Worm (Caenorhabditis elegans): Measurements from ENCODE around the gene Y24F12A.1.

The Y24F12A.1 gene

DNA sequence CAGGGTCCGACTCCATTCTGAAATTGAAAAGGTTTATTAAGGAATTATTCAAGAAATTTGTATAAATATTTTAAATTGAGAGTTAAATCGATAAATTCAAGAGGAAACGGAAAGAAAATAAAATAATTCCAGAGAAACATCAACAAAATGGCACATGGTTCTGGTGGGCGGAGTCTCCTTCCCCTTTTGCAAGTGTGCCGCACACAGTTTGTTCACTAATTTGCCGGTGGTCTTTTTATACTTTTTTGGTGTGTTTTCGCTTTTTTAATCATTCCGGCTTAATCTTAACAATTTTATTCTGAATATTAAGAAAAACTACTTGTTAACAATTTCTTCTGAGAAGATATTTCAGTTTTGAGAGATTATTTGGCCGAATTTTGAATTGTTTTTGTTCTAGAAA lies at the start of gene Y24F12A.1, which contains the start of gene ragc-1:
Gene Y24F12A.1, plus strand, starts transcription at position 346 of the 400 bp plus-strand sequence.
Gene ragc-1, minus strand, starts transcription at position 25 of the 400 bp plus-strand sequence.
- TF ChIP-seq dao-5 (tag; optimal IDR thresholded peaks at IDR 0.05) = no peak
- peak; percentile 89 for TF ChIP-seq W03F9.2 (tag; optimal IDR thresholded peaks at IDR 0.05)
- TF ChIP-seq him-1 (tag; optimal IDR thresholded peaks at IDR 0.05) = no peak

ce11 chrIV:11561677-11562076 lies 43.4 kb upstream of the Y24F12A.1 start, which contains the start of gene F12F6.7:
F12F6.7 (minus strand) TSS chrIV:11561833.
- TF ChIP-seq dao-5 (tag; optimal IDR thresholded peaks at IDR 0.05) = no peak

- no peak for TF ChIP-seq him-1 (tag; optimal IDR thresholded peaks at IDR 0.05)
- TF ChIP-seq W03F9.2 (tag; optimal IDR thresholded peaks at IDR 0.05) = no peak
- TF ChIP-seq dao-5 (tag; optimal IDR thresholded peaks at IDR 0.05) = no peak
Observed at ce11 chrIV:11563090-11563489, 42.0 kb upstream of the Y24F12A.1 start.

ce11 chrIV:11565022-11565421 lies 40.0 kb upstream of the Y24F12A.1 start:
- TF ChIP-seq him-1 (tag; optimal IDR thresholded peaks at IDR 0.05) = no peak

ce11 chrIV:11566146-11566545 lies 38.9 kb upstream of the Y24F12A.1 start, which contains the start of gene sec-24.1:
sec-24.1 (minus strand) TSS chrIV:11566194.
- peak; percentile 83 for TF ChIP-seq W03F9.2 (tag; optimal IDR thresholded peaks at IDR 0.05)
- TF ChIP-seq dao-5 (tag; optimal IDR thresholded peaks at IDR 0.05) = no peak
- peak; percentile 65 for TF ChIP-seq him-1 (tag; optimal IDR thresholded peaks at IDR 0.05)

- TF ChIP-seq dao-5 (tag; optimal IDR thresholded peaks at IDR 0.05) (no peak), him-1 (tag; optimal IDR thresholded peaks at IDR 0.05) (no peak)
Observed at ce11 chrIV:11568249-11568940, 36.7 kb upstream of the Y24F12A.1 start.

DNA sequence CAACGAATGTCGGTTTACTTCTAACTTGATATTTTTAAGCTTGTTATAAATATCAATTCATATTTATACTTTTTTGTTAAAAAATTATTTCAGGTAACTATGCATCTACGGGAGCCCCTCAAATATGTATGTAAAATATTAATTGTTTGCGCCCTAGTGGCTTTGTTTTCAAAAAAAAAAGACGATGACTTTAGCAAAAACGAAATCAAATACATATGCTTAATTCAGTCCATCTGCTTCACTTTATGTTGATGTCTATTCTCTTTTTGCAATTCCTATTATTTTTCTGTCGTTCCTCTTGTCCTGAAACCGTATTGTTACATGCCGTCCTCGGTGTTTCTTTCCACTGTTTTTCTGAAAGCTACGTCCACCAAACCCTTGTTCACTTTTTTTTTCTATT lies 35.3 kb upstream of the Y24F12A.1 start:
- no peak for TF ChIP-seq W03F9.2 (tag; optimal IDR thresholded peaks at IDR 0.05)
- no peak for TF ChIP-seq him-1 (tag; optimal IDR thresholded peaks at IDR 0.05)
- TF ChIP-seq dao-5 (tag; optimal IDR thresholded peaks at IDR 0.05) = no peak

DNA sequence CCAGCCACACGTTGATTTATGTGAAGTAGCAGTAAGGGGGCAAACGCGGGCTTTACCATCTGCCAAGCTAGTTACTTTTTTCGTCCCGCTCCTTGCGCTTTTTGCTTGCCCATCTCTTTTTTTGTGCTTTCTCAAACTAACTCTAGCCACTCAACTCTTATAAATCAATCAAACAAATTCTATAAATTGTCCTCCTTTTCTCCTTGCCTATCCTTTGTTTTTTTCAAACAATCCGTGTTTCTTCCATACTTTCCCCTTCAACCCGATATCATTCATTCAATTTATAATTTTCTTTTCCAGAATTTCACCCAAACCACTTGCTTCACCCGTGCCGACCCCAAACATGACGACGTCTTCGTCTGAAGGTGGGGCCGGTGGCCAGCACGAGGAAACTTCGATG lies 34.9 kb upstream of the Y24F12A.1 start, which contains the start of gene srgp-1:
Gene srgp-1, plus strand, starts transcription at position 301 of the 400 bp plus-strand sequence.
- TF ChIP-seq dao-5 (tag; optimal IDR thresholded peaks at IDR 0.05) (no peak), him-1 (tag; optimal IDR thresholded peaks at IDR 0.05) (no peak), W03F9.2 (tag; optimal IDR thresholded peaks at IDR 0.05) (no peak)

DNA sequence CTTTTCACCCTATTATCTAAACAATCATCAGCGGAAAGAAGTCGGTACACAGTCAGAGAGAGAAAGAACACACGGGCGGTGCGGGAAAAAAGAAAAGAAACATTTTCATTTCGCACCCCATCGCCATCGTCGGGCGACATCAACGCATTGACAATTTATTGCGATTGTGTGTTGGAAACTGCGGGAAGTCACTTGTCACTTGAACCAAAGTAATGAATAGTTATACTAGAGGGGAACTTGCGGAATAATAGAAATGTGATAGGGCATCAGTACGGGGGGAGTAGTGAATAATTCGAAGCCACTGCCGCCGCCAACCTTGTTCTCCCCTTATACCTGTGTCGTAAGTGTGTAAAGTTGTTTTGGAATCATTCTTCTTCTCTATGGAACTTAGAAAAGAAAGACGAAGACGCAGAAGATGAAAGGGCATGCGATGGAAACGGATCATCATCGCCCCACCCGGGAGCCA lies 33.6 kb upstream of the Y24F12A.1 start:
- no peak for TF ChIP-seq W03F9.2 (tag; optimal IDR thresholded peaks at IDR 0.05)
- TF ChIP-seq dao-5 (tag; optimal IDR thresholded peaks at IDR 0.05) = no peak
- TF ChIP-seq him-1 (tag; optimal IDR thresholded peaks at IDR 0.05) = no peak

DNA sequence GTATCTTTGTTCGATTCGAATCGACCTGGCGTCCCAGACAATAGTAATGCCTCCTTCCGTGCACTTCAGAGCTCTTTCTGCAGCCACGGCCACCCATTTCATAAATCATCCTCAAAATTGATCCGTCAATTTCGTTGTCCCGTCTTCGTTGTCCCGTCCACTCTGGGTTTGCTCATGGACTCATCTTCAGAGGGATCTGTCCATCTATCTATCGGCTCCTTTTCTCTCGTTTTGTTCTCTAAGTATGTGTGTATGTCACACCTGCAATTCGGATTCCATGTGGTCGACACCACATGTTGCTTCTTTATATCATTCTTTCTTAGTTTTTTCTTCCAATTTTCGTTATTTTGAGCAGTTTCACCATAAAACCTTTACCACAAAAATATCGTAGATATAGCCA lies 32.5 kb upstream of the Y24F12A.1 start:
- no peak for TF ChIP-seq him-1 (tag; optimal IDR thresholded peaks at IDR 0.05)
- no peak for TF ChIP-seq W03F9.2 (tag; optimal IDR thresholded peaks at IDR 0.05)
- TF ChIP-seq dao-5 (tag; optimal IDR thresholded peaks at IDR 0.05) = no peak

ce11 chrIV:11574331-11574730 lies 30.7 kb upstream of the Y24F12A.1 start:
- TF ChIP-seq dao-5 (tag; optimal IDR thresholded peaks at IDR 0.05) (no peak), W03F9.2 (tag; optimal IDR thresholded peaks at IDR 0.05) (no peak), him-1 (tag; optimal IDR thresholded peaks at IDR 0.05) (no peak)

ce11 chrIV:11578492-11578891 lies 26.6 kb upstream of the Y24F12A.1 start, which contains the start of gene rib-1:
rib-1 (plus strand) TSS chrIV:11578792.
- TF ChIP-seq W03F9.2 (tag; optimal IDR thresholded peaks at IDR 0.05) (no peak), dao-5 (tag; optimal IDR thresholded peaks at IDR 0.05) (no peak), him-1 (tag; optimal IDR thresholded peaks at IDR 0.05) (no peak)

DNA sequence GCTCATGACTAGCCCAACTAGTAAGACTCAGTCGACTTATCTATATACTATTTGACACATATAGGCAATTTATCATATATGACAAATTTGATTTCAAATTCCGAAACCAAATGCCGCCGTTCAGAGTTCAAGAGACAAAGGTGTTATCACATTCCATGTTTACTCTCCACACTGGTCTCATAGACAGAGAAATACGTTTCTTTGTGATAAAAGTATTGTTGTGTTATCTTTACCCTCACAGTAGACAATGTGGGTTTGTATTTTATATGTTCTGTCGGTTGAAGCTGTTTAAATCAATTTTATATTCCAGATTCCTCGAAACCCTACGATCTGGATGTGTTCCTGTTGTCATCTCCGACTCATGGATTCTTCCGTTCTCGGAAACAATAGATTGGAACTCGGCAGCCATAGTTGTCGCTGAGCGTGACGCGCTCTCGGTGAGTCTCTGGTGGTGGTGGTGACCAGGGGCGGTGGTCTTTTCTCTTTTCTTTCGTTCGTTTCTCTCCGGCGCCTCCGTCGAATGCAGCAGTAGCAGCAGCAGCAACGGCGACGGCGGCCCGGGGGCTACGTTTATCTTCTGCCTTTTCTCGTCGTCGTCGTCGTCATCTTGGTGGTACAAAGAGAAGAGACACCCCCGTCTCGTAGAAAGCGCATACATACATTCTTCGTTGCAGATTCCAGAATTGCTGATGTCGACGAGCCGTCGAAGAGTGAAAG lies 22.4 kb upstream of the Y24F12A.1 start:
- TF ChIP-seq him-1 (tag; optimal IDR thresholded peaks at IDR 0.05) (no peak), dao-5 (tag; optimal IDR thresholded peaks at IDR 0.05) (no peak), W03F9.2 (tag; optimal IDR thresholded peaks at IDR 0.05) (no peak)

- TF ChIP-seq W03F9.2 (tag; optimal IDR thresholded peaks at IDR 0.05) = no peak
- TF ChIP-seq him-1 (tag; optimal IDR thresholded peaks at IDR 0.05) = no peak
- no peak for TF ChIP-seq dao-5 (tag; optimal IDR thresholded peaks at IDR 0.05)
Observed at ce11 chrIV:11583906-11584378, 21.1 kb upstream of the Y24F12A.1 start, which contains the start of gene F12F6.1. F12F6.1 (plus strand) TSS chrIV:11583956.

Measured in whole organism, L4/young adult.